Comparison of ENCODE assay signal across 1 fruit fly cellular context in the genomic region with DNA sequence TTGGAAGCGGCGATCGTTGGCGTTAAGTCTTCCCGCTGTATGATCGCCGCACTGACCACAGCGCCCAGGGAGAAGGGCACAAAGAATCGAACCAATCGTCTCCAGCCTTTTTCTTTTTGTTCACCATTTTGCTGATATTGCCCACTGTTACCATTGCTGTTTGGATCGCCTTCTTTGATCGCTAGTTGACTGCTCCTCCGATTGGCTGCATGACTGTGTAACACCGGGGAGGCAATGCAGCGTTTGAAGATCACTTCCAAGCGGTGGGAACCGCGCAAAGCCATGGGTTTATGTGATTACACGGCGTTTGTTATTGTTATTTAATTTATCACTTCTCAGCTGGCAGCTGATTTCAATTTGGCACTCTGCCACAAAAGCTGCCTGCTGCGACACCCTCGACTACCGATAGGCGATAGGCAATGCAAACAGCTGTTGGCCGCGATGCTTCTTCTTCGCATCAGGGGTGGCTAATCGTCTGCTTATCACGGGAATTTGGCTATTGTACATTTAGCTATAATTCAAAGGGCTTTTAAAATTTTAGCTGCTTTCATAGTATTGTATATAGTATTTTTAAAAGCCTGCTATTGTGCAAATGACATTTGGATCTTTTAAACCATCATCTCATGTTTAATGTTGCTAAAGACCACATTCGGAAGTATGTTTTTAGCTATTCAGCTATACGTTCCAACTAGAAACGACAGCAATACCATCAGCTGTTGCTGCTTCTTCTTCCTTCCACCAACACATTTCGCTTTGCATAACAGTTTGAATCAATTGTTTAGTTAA.
A peak's percentile ranks its signal among the peaks of the same experiment; 100 is the strongest.
TF ChIP-seq lines count a peak whose summit lies in the region.

A gene (minus strand): TSS at position 590 of the 786 bp plus-strand sequence.
A gene (plus strand): TSS at position 716 of the 786 bp plus-strand sequence.

TF ChIP-seq in whole organism, embryonic, 481 proteins besides CTCF, POLR2A, EP300 and RAD21 (continued from another document):
- TF ChIP-seq Oli (tag; optimal IDR thresholded peaks at IDR 0.05; lab: Kevin White, UChicago): no peak
- peak; percentile 63 for TF ChIP-seq dm (GFP tag; optimal IDR thresholded peaks at IDR 0.05; lab: Kevin White, UChicago)
- no peak for TF ChIP-seq CG6683 (GFP tag; optimal IDR thresholded peaks at IDR 0.05; lab: Kevin White, UChicago)
- TF ChIP-seq nmo (GFP tag; optimal IDR thresholded peaks at IDR 0.05; lab: Kevin White, UChicago): peak; percentile 85
- TF ChIP-seq croc (GFP tag; conservative IDR thresholded peaks at IDR 0.05; lab: Robert Waterston, UW): peak; percentile 45
- TF ChIP-seq fru (optimal IDR thresholded peaks at IDR 0.05; lab: Kevin White, UChicago): no peak
- TF ChIP-seq CG10274 (GFP tag; optimal IDR thresholded peaks at IDR 0.05; lab: Kevin White, UChicago): no peak
- no peak for TF ChIP-seq gce (GFP tag; IDR thresholded peaks at IDR 0.05; lab: Robert Waterston, UW)
- peak; percentile 59 for TF ChIP-seq Hmr (GFP tag; optimal IDR thresholded peaks at IDR 0.05; lab: Kevin White, UChicago)
- no peak for TF ChIP-seq Jarid2 (GFP tag; optimal IDR thresholded peaks at IDR 0.05; lab: Kevin White, UChicago)
- TF ChIP-seq CG13287 (GFP tag; IDR thresholded peaks at IDR 0.05; lab: Robert Waterston, UW; ENCODE audit: partially characterized antibody): peak; percentile 57
- TF ChIP-seq NC2α (GFP tag; optimal IDR thresholded peaks at IDR 0.05; lab: Kevin White, UChicago): no peak
- 0 out of 2 replicates have a peak, but pooled peaks have one; percentile 19 for TF ChIP-seq peb (GFP tag; IDR thresholded peaks at IDR 0.05; lab: Robert Waterston, UW)
- no peak for TF ChIP-seq CG12071 (GFP tag; optimal IDR thresholded peaks at IDR 0.05; lab: Kevin White, UChicago)
- TF ChIP-seq E2f1 (GFP tag; IDR thresholded peaks at IDR 0.05; lab: Robert Waterston, UW): peak; percentile 56; the same call in 1 of the 2 replicates
- no peak for TF ChIP-seq jigr1 (GFP tag; IDR thresholded peaks at IDR 0.05; lab: Robert Waterston, UW)
